Worm (Caenorhabditis elegans): ENCODE measurements around the gene F11E6.6.

DNA sequence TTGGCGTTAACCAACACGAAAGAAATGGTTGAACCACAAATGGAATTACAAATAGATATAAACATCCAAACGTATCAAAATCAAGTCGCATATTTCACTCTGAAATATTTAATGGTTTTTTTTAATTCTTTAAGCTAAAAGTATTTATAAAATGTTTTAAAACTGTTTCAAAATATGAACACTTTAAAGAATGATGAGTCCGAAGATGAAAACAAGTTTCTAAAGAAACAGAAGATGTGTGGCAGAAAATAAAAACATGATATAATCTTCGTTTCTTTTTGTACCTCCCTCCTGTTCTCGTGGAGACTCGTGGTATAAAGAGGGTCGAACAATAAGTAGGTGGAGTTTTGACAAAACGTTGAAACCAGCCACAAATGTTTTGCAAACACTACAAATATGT, 34.5 kb downstream of the F11E6.6 start, which contains the start of gene lact-6:
- no peak for TF ChIP-seq lsy-2 (tag; optimal IDR thresholded peaks at IDR 0.05)
- TF ChIP-seq pha-4 (tag; optimal IDR thresholded peaks at IDR 0.05): no peak
- TF ChIP-seq nhr-237 (tag; optimal IDR thresholded peaks at IDR 0.05): no peak
- no peak for TF ChIP-seq unc-62 (GFP tag; optimal IDR thresholded peaks at IDR 0.05)
- TF ChIP-seq nhr-28 (tag; optimal IDR thresholded peaks at IDR 0.05): no peak
- TF ChIP-seq snpc-4 (tag; optimal IDR thresholded peaks at IDR 0.05): no peak
- TF ChIP-seq unc-39 (tag; optimal IDR thresholded peaks at IDR 0.05): no peak
- TF ChIP-seq mep-1 (tag; optimal IDR thresholded peaks at IDR 0.05): no peak
- TF ChIP-seq cnd-1 (tag; optimal IDR thresholded peaks at IDR 0.05): no peak
